Worm (Caenorhabditis elegans) whole organism, mixed stage, embryonic: ENCODE results near the gene pbs-6.

Experiments
- bed-3 ChIP-seq: fragments of 200-800 bp; sonication (Bioruptor generic); optimal IDR thresholded peaks from 3 replicates; lab custom pipeline; 2018; ENCODE audit warnings: mild to moderate bottlenecking, missing genetic modification characterization, moderate library complexity, missing compliant biosample characterization
- elt-1 ChIP-seq: sonication (generic microtip); optimal IDR thresholded peaks from 2 replicates; lab custom pipeline; 2017; ENCODE audit warnings: missing genetic modification characterization, mild to moderate bottlenecking, missing compliant biosample characterization, antibody characterized with exemption, moderate library complexity, borderline replicate concordance; ENCODE audit not compliant: insufficient read depth
- flh-1 ChIP-seq: fragments of 200-800 bp; sonication (Bioruptor generic); optimal IDR thresholded peaks from 2 replicates; lab custom pipeline; 2018; ENCODE audit warnings: mild to moderate bottlenecking, missing genetic modification characterization, moderate library complexity, missing compliant biosample characterization
- nhr-12 ChIP-seq: fragments of 150-350 bp; optimal IDR thresholded peaks from 2 replicates; lab custom pipeline; 2014; ENCODE audit warnings: missing biosample characterization, missing genetic modification characterization
- nhr-237 ChIP-seq: fragments of 150-350 bp; optimal IDR thresholded peaks from 2 replicates; lab custom pipeline; 2014; ENCODE audit warnings: missing biosample characterization, missing genetic modification characterization
- nhr-28 ChIP-seq: fragments of 150-350 bp; optimal IDR thresholded peaks from 2 replicates; lab custom pipeline; 2014; ENCODE audit warnings: missing biosample characterization, missing genetic modification characterization
- sem-2 ChIP-seq: fragments of 200-800 bp; sonication (Bioruptor generic); optimal IDR thresholded peaks from 2 replicates; lab custom pipeline; 2018; ENCODE audit warnings: mild to moderate bottlenecking, missing genetic modification characterization, missing compliant biosample characterization
- unc-39 ChIP-seq: fragments of 150-350 bp; optimal IDR thresholded peaks from 2 replicates; lab custom pipeline; 2014; ENCODE audit warnings: missing biosample characterization, missing genetic modification characterization
- ztf-11 ChIP-seq: fragments of 150-350 bp; optimal IDR thresholded peaks from 2 replicates; lab custom pipeline; 2014; ENCODE audit warnings: missing biosample characterization, missing genetic modification characterization

DNA sequence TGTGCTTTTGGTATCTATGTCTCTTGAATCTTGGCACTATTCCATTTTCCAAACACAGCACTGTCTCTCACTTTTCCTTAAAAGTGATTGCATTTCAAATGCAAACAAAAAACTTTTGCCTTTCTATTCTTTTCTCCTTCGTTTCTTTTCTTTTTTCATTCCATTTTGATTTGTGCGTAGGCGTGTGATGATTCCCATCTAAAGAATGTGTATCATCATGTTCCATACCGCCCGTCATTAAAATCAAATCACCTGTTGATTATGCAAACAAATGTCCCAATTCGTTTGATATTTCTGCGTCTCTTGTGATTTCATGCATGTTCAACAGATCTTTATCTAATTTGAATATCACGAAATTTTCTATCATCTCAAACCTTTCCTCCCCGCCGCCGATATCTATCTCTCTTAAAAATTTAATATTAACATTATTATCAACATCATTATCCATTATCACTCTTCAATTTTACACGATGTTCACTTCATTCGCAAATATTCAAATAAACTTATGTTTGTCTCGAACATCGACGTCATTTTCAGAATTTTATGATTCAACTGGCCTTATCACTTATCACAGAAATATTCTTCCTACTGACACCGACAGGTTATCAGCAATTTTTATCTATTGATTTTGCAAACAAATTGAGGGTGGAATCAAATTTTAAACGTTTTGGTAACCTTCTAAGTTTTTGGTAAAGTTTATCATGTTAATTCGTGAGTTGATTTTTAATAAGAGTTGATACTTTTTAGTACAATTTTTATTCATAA is 47.6 kb upstream of the pbs-6 start:
- TF ChIP-seq elt-1 (tag; lab: Kevin White, UChicago), result peak; percentile 11
- no peak for TF ChIP-seq sem-2 (GFP tag; lab: Kevin White, UChicago)
- no peak for TF ChIP-seq unc-39 (tag; lab: Kevin White, UChicago)
- no peak for TF ChIP-seq nhr-28
- no peak for TF ChIP-seq bed-3
- no peak for TF ChIP-seq flh-1
- TF ChIP-seq nhr-12 (tag; lab: Kevin White, UChicago), result no peak
- TF ChIP-seq ztf-11 (tag; lab: Kevin White, UChicago), result no peak
- no peak for TF ChIP-seq nhr-237
